Worm (Caenorhabditis elegans): ENCODE data around the gene R10E11.6.

- TF ChIP-seq elt-2 (tag; optimal IDR thresholded peaks at IDR 0.05), result peak; percentile 15
- no peak for TF ChIP-seq egl-27 (tag; optimal IDR thresholded peaks at IDR 0.05)
- TF ChIP-seq skn-1 (tag; optimal IDR thresholded peaks at IDR 0.05), result no peak
- TF ChIP-seq lin-39 (tag; optimal IDR thresholded peaks at IDR 0.05), result no peak
- no peak for TF ChIP-seq nhr-12 (tag; optimal IDR thresholded peaks at IDR 0.05)
- no peak for TF ChIP-seq ztf-11 (tag; optimal IDR thresholded peaks at IDR 0.05)
- no peak for TF ChIP-seq nhr-11 (tag; optimal IDR thresholded peaks at IDR 0.05)
Measured at ce11 chrIII:9782011-9782436, 782 bp upstream of the R10E11.6 start, which contains the start of gene vha-2.

Data from whole organism, L3 larva.